Fruit fly (Drosophila melanogaster) whole organism, embryonic: ENCODE measurements around the gene Sf3b3.
A peak's percentile ranks its signal among the peaks of the same experiment; 100 is the strongest.

Experiments
- ATbp ChIP-seq: fragments of 200-800 bp; sonication (Bioruptor generic); optimal IDR thresholded peaks from 2 replicates; lab custom pipeline; 2017; ENCODE audit warnings: missing biosample characterization, mild to moderate bottlenecking, missing genetic modification characterization, missing genetic modification reagents
- Blimp-1 ChIP-seq: fragments of 200-800 bp; sonication (Bioruptor generic); optimal IDR thresholded peaks from 3 replicates; lab custom pipeline; 2018; ENCODE audit warnings: missing biosample characterization, missing genetic modification characterization, mild to moderate bottlenecking, moderate library complexity, missing genetic modification reagents
- CG10209 ChIP-seq: fragments of 200-800 bp; sonication (Bioruptor generic); optimal IDR thresholded peaks from 3 replicates; lab custom pipeline; 2017; ENCODE audit warnings: missing biosample characterization, mild to moderate bottlenecking, missing genetic modification characterization, missing genetic modification reagents
- CG10321 ChIP-seq: fragments of 200-800 bp; sonication (Bioruptor generic); IDR thresholded peaks from 2 replicates; pipeline ENCODE4 v1.3.6; 2022; ENCODE audit warnings: missing biosample characterization, missing genetic modification characterization
- CG11560 ChIP-seq: fragments of 200-800 bp; sonication (Bioruptor generic); IDR thresholded peaks from 3 replicates; pipeline ENCODE4 v1.3.6; 2022; ENCODE audit warnings: missing biosample characterization, missing genetic modification characterization
- CG14014 ChIP-seq: fragments of 200-800 bp; sonication (Bioruptor generic); IDR thresholded peaks from 2 replicates; pipeline ENCODE4 v1.3.6; 2022; ENCODE audit warnings: missing biosample characterization, missing genetic modification characterization
- CG14050 ChIP-seq: fragments of 200-800 bp; sonication (Bioruptor generic); IDR thresholded peaks from 3 replicates; pipeline ENCODE4 v1.3.6; 2022; ENCODE audit warnings: missing biosample characterization, missing genetic modification characterization
- CG16813 ChIP-seq: fragments of 200-800 bp; sonication (Bioruptor generic); IDR thresholded peaks from 3 replicates; pipeline ENCODE4 v1.3.6; 2022; ENCODE audit warnings: missing biosample characterization, missing genetic modification characterization; ENCODE audit not compliant: partially characterized antibody
- CG16815 ChIP-seq: fragments of 200-800 bp; sonication (Bioruptor generic); optimal IDR thresholded peaks from 3 replicates; lab custom pipeline; 2017; ENCODE audit warnings: missing biosample characterization, mild to moderate bottlenecking, missing genetic modification characterization
- CG17361 ChIP-seq: fragments of 200-800 bp; sonication (Bioruptor generic); IDR thresholded peaks from 3 replicates; pipeline ENCODE4 v1.3.6; 2022; ENCODE audit warnings: missing biosample characterization, missing genetic modification characterization
- CG18764 ChIP-seq: fragments of 200-800 bp; sonication (Bioruptor generic); optimal IDR thresholded peaks from 3 replicates; lab custom pipeline; 2016; ENCODE audit warnings: missing biosample characterization, missing genetic modification characterization
- CG2116 ChIP-seq: fragments of 200-800 bp; sonication (Bioruptor generic); optimal IDR thresholded peaks from 3 replicates; lab custom pipeline; 2018; ENCODE audit warnings: missing biosample characterization, mild to moderate bottlenecking, missing genetic modification characterization
- CG2199 ChIP-seq: fragments of 200-800 bp; sonication (Bioruptor generic); IDR thresholded peaks from 3 replicates; pipeline ENCODE4 v1.3.6; 2022; ENCODE audit warnings: missing biosample characterization, missing genetic modification characterization
- CG31224 ChIP-seq: fragments of 200-800 bp; sonication (Bioruptor generic); IDR thresholded peaks from 2 replicates; pipeline ENCODE4 v1.3.6; 2022; ENCODE audit warnings: missing biosample characterization, missing genetic modification characterization
- CG31388 ChIP-seq: fragments of 200-800 bp; sonication (Bioruptor generic); optimal IDR thresholded peaks from 2 replicates; lab custom pipeline; 2016; ENCODE audit warnings: missing biosample characterization, missing genetic modification characterization
- CG32772 ChIP-seq: fragments of 200-800 bp; sonication (Bioruptor generic); IDR thresholded peaks from 2 replicates; pipeline ENCODE4 v1.3.6; 2022; ENCODE audit warnings: missing biosample characterization, missing genetic modification characterization
- CG3726 ChIP-seq: fragments of 200-800 bp; sonication (Bioruptor generic); IDR thresholded peaks from 3 replicates; pipeline ENCODE4, ENCODE4 v1.3.6; 2022; ENCODE audit warnings: missing biosample characterization, missing genetic modification characterization
- CG3995 ChIP-seq: fragments of 200-800 bp; sonication (Bioruptor generic); optimal IDR thresholded peaks from 3 replicates; lab custom pipeline; 2016; ENCODE audit warnings: missing biosample characterization, missing genetic modification characterization
- CG4404 ChIP-seq: fragments of 200-800 bp; sonication (Bioruptor generic); IDR thresholded peaks from 2 replicates; pipeline ENCODE4 v1.3.6; 2022; ENCODE audit warnings: missing biosample characterization, missing genetic modification characterization
- CG5953 ChIP-seq: fragments of 200-800 bp; sonication (Bioruptor generic); IDR thresholded peaks from 2 replicates; pipeline ENCODE4 v1.3.6; 2022; ENCODE audit warnings: missing biosample characterization, missing genetic modification characterization
- CG6765 ChIP-seq: fragments of 200-800 bp; sonication (Bioruptor generic); optimal IDR thresholded peaks from 3 replicates; lab custom pipeline; 2017; ENCODE audit warnings: missing biosample characterization, mild to moderate bottlenecking, missing genetic modification characterization
- CG7928 ChIP-seq: fragments of 200-800 bp; sonication (Bioruptor generic); optimal IDR thresholded peaks from 2 replicates; lab custom pipeline; 2017; ENCODE audit warnings: missing biosample characterization, mild to moderate bottlenecking, missing genetic modification characterization
- CG7987 ChIP-seq: fragments of 200-800 bp; sonication (Bioruptor generic); optimal IDR thresholded peaks from 2 replicates; lab custom pipeline; 2018; ENCODE audit warnings: missing biosample characterization, mild to moderate bottlenecking, missing genetic modification characterization, moderate library complexity
- CG9437 ChIP-seq: fragments of 200-800 bp; sonication (Bioruptor generic); optimal IDR thresholded peaks from 2 replicates; lab custom pipeline; 2018; ENCODE audit warnings: missing biosample characterization, mild to moderate bottlenecking, missing genetic modification characterization
- CoRest ChIP-seq: fragments of 200-800 bp; sonication (Bioruptor generic); optimal IDR thresholded peaks from 3 replicates; lab custom pipeline; 2018; ENCODE audit warnings: missing biosample characterization, mild to moderate bottlenecking, missing genetic modification characterization, moderate library complexity
- E2f1 ChIP-seq: fragments of 200-800 bp; sonication (Bioruptor generic); IDR thresholded peaks from 2 replicates; pipeline ENCODE4 v1.3.6; 2022; ENCODE audit warnings: missing biosample characterization, missing genetic modification characterization
- E2f2 ChIP-seq: fragments of 200-800 bp; sonication (Bioruptor generic); IDR thresholded peaks from 2 replicates; pipeline ENCODE4 v1.3.6; 2022; ENCODE audit warnings: missing biosample characterization, missing genetic modification characterization
- Gsc ChIP-seq: fragments of 200-800 bp; sonication (Bioruptor generic); IDR thresholded peaks from 2 replicates; pipeline ENCODE4 v1.3.6; 2022; ENCODE audit warnings: missing biosample characterization, missing genetic modification characterization
- Lim3 ChIP-seq: fragments of 200-800 bp; sonication (Bioruptor generic); IDR thresholded peaks from 2 replicates; pipeline ENCODE4 v1.3.6; 2022; ENCODE audit warnings: missing biosample characterization, missing genetic modification characterization
- MTF-1 ChIP-seq: fragments of 200-800 bp; sonication (Bioruptor generic); optimal IDR thresholded peaks from 2 replicates; lab custom pipeline; 2018; ENCODE audit warnings: missing biosample characterization, mild to moderate bottlenecking, missing genetic modification characterization, borderline replicate concordance
- Meics ChIP-seq: fragments of 200-800 bp; sonication (Bioruptor generic); optimal IDR thresholded peaks from 2 replicates; lab custom pipeline; 2017; ENCODE audit warnings: missing biosample characterization, mild to moderate bottlenecking, missing genetic modification characterization
- Mes4 ChIP-seq: fragments of 200-800 bp; sonication (Bioruptor generic); optimal IDR thresholded peaks from 2 replicates; lab custom pipeline; 2016; ENCODE audit warnings: missing biosample characterization, missing genetic modification characterization
- Myb ChIP-seq: fragments of 200-800 bp; sonication (Bioruptor generic); optimal IDR thresholded peaks from 2 replicates; lab custom pipeline; 2016; ENCODE audit warnings: missing biosample characterization, missing genetic modification characterization
- Nf-YB ChIP-seq: fragments of 200-800 bp; sonication (Bioruptor generic); optimal IDR thresholded peaks from 3 replicates; lab custom pipeline; 2019; ENCODE audit warnings: missing biosample characterization, mild to moderate bottlenecking, missing genetic modification characterization, moderate library complexity
- Spps ChIP-seq: fragments of 200-800 bp; sonication (Bioruptor generic); optimal IDR thresholded peaks from 2 replicates; lab custom pipeline; 2018; ENCODE audit warnings: missing biosample characterization, mild to moderate bottlenecking, missing genetic modification characterization
- bigmax ChIP-seq: fragments of 200-800 bp; sonication (Bioruptor generic); optimal IDR thresholded peaks from 2 replicates; lab custom pipeline; 2018; ENCODE audit warnings: missing biosample characterization, mild to moderate bottlenecking, missing genetic modification characterization
- chm ChIP-seq: fragments of 200-800 bp; sonication (Bioruptor generic); IDR thresholded peaks from 2 replicates; pipeline ENCODE4 v1.3.6; 2022; ENCODE audit warnings: missing biosample characterization, missing genetic modification characterization
- corto ChIP-seq: fragments of 200-800 bp; sonication (Bioruptor generic); optimal IDR thresholded peaks from 2 replicates; lab custom pipeline; 2016; ENCODE audit warnings: missing biosample characterization, mild to moderate bottlenecking, missing genetic modification characterization, moderate library complexity
- crc ChIP-seq: fragments of 200-800 bp; sonication (Bioruptor generic); optimal IDR thresholded peaks from 2 replicates; lab custom pipeline; 2016; ENCODE audit warnings: missing biosample characterization, missing genetic modification characterization
- exex ChIP-seq: fragments of 200-800 bp; sonication (Bioruptor generic); optimal IDR thresholded peaks from 4 replicates; lab custom pipeline; 2018; ENCODE audit warnings: missing biosample characterization, mild to moderate bottlenecking, missing genetic modification characterization, moderate library complexity
- eyg ChIP-seq: fragments of 200-800 bp; sonication (Bioruptor generic); optimal IDR thresholded peaks from 3 replicates; lab custom pipeline; 2016; ENCODE audit warnings: missing biosample characterization, missing genetic modification characterization
- lbe ChIP-seq: fragments of 200-800 bp; sonication (Bioruptor generic); optimal IDR thresholded peaks from 2 replicates; lab custom pipeline; 2016; ENCODE audit warnings: missing biosample characterization, mild to moderate bottlenecking, missing genetic modification characterization
- nmo ChIP-seq: fragments of 200-800 bp; sonication (Bioruptor generic); optimal IDR thresholded peaks from 2 replicates; lab custom pipeline; 2018; ENCODE audit warnings: missing biosample characterization, mild to moderate bottlenecking, missing genetic modification characterization, moderate library complexity
- p53 ChIP-seq: fragments of 200-800 bp; sonication (Bioruptor generic); optimal IDR thresholded peaks from 2 replicates; lab custom pipeline; 2016; ENCODE audit warnings: missing biosample characterization, missing genetic modification characterization
- pan ChIP-seq, 4 experiments: fragments of >200 bp in 3 of 4; fragments of 200-800 bp in 1 of 4; sonication (Bioruptor generic) in 1 of 4; optimal IDR thresholded peaks in 3 of 4; IDR thresholded peaks in 1 of 4; 2 replicates each; pipeline versions ENCODE4 v1.3.6 to Lab custom; 2017 to 2022; ENCODE audit warnings: missing biosample characterization in 2 of 4, missing genetic modification characterization in 2 of 4, mixed read lengths in 1 of 4
- schlank ChIP-seq: fragments of 200-800 bp; sonication (Bioruptor generic); optimal IDR thresholded peaks from 2 replicates; lab custom pipeline; 2018; ENCODE audit warnings: missing biosample characterization, mild to moderate bottlenecking, missing genetic modification characterization
- sim ChIP-seq: fragments of 200-800 bp; sonication (Bioruptor generic); IDR thresholded peaks from 2 replicates; pipeline ENCODE4 v1.3.6; 2022; ENCODE audit warnings: missing biosample characterization, missing genetic modification characterization
- sob ChIP-seq: fragments of 200-800 bp; sonication (Bioruptor generic); IDR thresholded peaks from 2 replicates; pipeline ENCODE4 v1.3.6; 2022; ENCODE audit warnings: missing biosample characterization, missing genetic modification characterization
- unpg ChIP-seq: fragments of 200-800 bp; sonication (Bioruptor generic); optimal IDR thresholded peaks from 3 replicates; lab custom pipeline; 2018; ENCODE audit warnings: missing biosample characterization, mild to moderate bottlenecking, missing genetic modification characterization, moderate library complexity

The Sf3b3 gene

dm6 chr3L:802700-803273, 30.4 kb downstream of the Sf3b3 start (continued):
- TF ChIP-seq CG14014 (peak; percentile 92), CG7987 (GFP tag; lab: Kevin White, UChicago) (peak; percentile 64), CG10209 (GFP tag; lab: Kevin White, UChicago) (peak; percentile 89), sim (peak; percentile 70; the same call in 1 of the 2 replicates), CG17361 (GFP tag; lab: Robert Waterston, UW) (peak; percentile 70), CG16815 (GFP tag; lab: Kevin White, UChicago) (peak; percentile 84), bigmax (GFP tag; lab: Kevin White, UChicago) (no peak), Mes4 (GFP tag; lab: Kevin White, UChicago) (peak; percentile 74), CG9437 (GFP tag; lab: Kevin White, UChicago) (peak; percentile 66), CG18764 (GFP tag; lab: Kevin White, UChicago) (peak; percentile 75), CG3726 (GFP tag; lab: Robert Waterston, UW) (peak; percentile 85), CG6765 (GFP tag; lab: Kevin White, UChicago) (peak; percentile 65), ATbp (GFP tag; lab: Kevin White, UChicago) (peak; percentile 91), CG5953 (peak; percentile 84), CG16813 (no peak), CG10321 (peak; percentile 74; the same call in 1 of the 2 replicates), E2f2 (GFP tag; lab: Robert Waterston, UW) (peak; percentile 59; the same call in 1 of the 2 replicates), Gsc (GFP tag; lab: Robert Waterston, UW) (peak; percentile 77), CG11560 (peak; percentile 76; the same call in 2 of the 3 replicates), CG31388 (peak; percentile 55), MTF-1 (peak; percentile 67), pan (optimal IDR thresholded peaks at IDR 0.05; lab: Kevin White, UChicago) (no peak), pan (GFP tag; optimal IDR thresholded peaks at IDR 0.05 in 1 of 2, IDR thresholded peaks at IDR 0.05 in 1 of 2) (peak in 1 of 2 experiments; percentile 92), corto (GFP tag; lab: Kevin White, UChicago) (peak; percentile 88), nmo (GFP tag; lab: Kevin White, UChicago) (peak; percentile 84), schlank (tag; lab: Kevin White, UChicago) (peak; percentile 90), crc (GFP tag; lab: Kevin White, UChicago) (peak; percentile 75), CG7928 (GFP tag; lab: Kevin White, UChicago) (peak; percentile 45), exex (tag; lab: Kevin White, UChicago) (peak; percentile 25), CG31224 (GFP tag; lab: Robert Waterston, UW) (peak; percentile 80), eyg (peak; percentile 83), E2f1 (GFP tag; lab: Robert Waterston, UW) (peak; percentile 91), chm (GFP tag; lab: Robert Waterston, UW) (peak; percentile 95), Lim3 (GFP tag; lab: Robert Waterston, UW) (peak; percentile 58), CG4404 (GFP tag; lab: Robert Waterston, UW) (peak; percentile 83), CG3995 (peak; percentile 30), Meics (GFP tag; lab: Kevin White, UChicago) (peak; percentile 87), CoRest (tag; lab: Kevin White, UChicago) (peak; percentile 86), p53 (peak; percentile 69), Spps (tag; lab: Kevin White, UChicago) (peak; percentile 57), CG14050 (GFP tag; lab: Robert Waterston, UW) (peak; percentile 86), Nf-YB (GFP tag; lab: Kevin White, UChicago) (peak; percentile 55), CG2199 (GFP tag; lab: Robert Waterston, UW) (peak; percentile 94), CG2116 (GFP tag; lab: Kevin White, UChicago) (peak; percentile 36), unpg (peak; percentile 91), lbe (GFP tag; lab: Kevin White, UChicago) (peak; percentile 90), Myb (GFP tag; lab: Kevin White, UChicago) (peak; percentile 78), CG32772 (GFP tag; lab: Robert Waterston, UW) (peak; percentile 94), Blimp-1 (GFP tag; lab: Kevin White, UChicago) (peak; percentile 79), sob (GFP tag; lab: Robert Waterston, UW) (peak; percentile 93)
